Fruit fly (Drosophila melanogaster) whole organism, embryonic: ENCODE data around the gene CG13601.

Experiments
- Atf6 ChIP-seq: fragments of 200-800 bp; sonication (Bioruptor generic); IDR thresholded peaks from 2 replicates; pipeline ENCODE4 v1.3.6; 2022; ENCODE audit warnings: missing biosample characterization, missing genetic modification characterization
- BEAF-32 ChIP-seq: fragments of 200-800 bp; sonication (Bioruptor generic); optimal IDR thresholded peaks from 3 replicates; lab custom pipeline; 2017; ENCODE audit warnings: missing biosample characterization, missing genetic modification characterization, mild to moderate bottlenecking, moderate library complexity, missing genetic modification reagents
- CG10366 ChIP-seq: fragments of 200-800 bp; sonication (Bioruptor generic); IDR thresholded peaks from 2 replicates; pipeline ENCODE4 v1.3.6; 2022; ENCODE audit warnings: missing biosample characterization, missing genetic modification characterization
- CG10959 ChIP-seq: fragments of 200-800 bp; sonication (Bioruptor generic); IDR thresholded peaks from 2 replicates; pipeline ENCODE4 v1.3.6; 2022; ENCODE audit warnings: missing biosample characterization, missing genetic modification characterization
- CG10979 ChIP-seq: fragments of 200-800 bp; sonication (Bioruptor generic); optimal IDR thresholded peaks from 2 replicates; lab custom pipeline; 2018; ENCODE audit warnings: missing biosample characterization, mild to moderate bottlenecking, missing genetic modification characterization, moderate library complexity
- CG11696 ChIP-seq: fragments of 200-800 bp; sonication (Bioruptor generic); IDR thresholded peaks from 2 replicates; pipeline ENCODE4 v1.3.6; 2022; ENCODE audit warnings: missing biosample characterization, missing genetic modification characterization
- CG12071 ChIP-seq: fragments of 200-800 bp; sonication (Bioruptor generic); optimal IDR thresholded peaks from 3 replicates; lab custom pipeline; 2018; ENCODE audit warnings: missing biosample characterization, mild to moderate bottlenecking, missing genetic modification characterization
- CG14014 ChIP-seq: fragments of 200-800 bp; sonication (Bioruptor generic); IDR thresholded peaks from 2 replicates; pipeline ENCODE4 v1.3.6; 2022; ENCODE audit warnings: missing biosample characterization, missing genetic modification characterization
- CG15011 ChIP-seq: fragments of 200-800 bp; sonication (Bioruptor generic); optimal IDR thresholded peaks from 3 replicates; lab custom pipeline; 2018; ENCODE audit warnings: missing biosample characterization, mild to moderate bottlenecking, missing genetic modification characterization
- CG17328 ChIP-seq: fragments of 200-800 bp; sonication (Bioruptor generic); IDR thresholded peaks from 2 replicates; pipeline ENCODE4 v1.3.6; 2022; ENCODE audit warnings: missing biosample characterization, missing genetic modification characterization
- CG30431 ChIP-seq: fragments of 200-800 bp; sonication (Bioruptor generic); optimal IDR thresholded peaks from 2 replicates; lab custom pipeline; 2017; ENCODE audit warnings: missing biosample characterization, missing genetic modification characterization
- CG3065 ChIP-seq: fragments of 200-800 bp; sonication (Bioruptor generic); optimal IDR thresholded peaks from 2 replicates; lab custom pipeline; 2016; ENCODE audit warnings: missing biosample characterization, missing genetic modification characterization
- CG32532 ChIP-seq: fragments of 200-800 bp; sonication (Bioruptor generic); IDR thresholded peaks from 2 replicates; pipeline ENCODE4 v1.3.6; 2022; ENCODE audit warnings: missing biosample characterization, missing genetic modification characterization
- CG5180 ChIP-seq: fragments of 200-800 bp; sonication (Bioruptor generic); optimal IDR thresholded peaks from 3 replicates; lab custom pipeline; 2017; ENCODE audit warnings: missing biosample characterization, missing genetic modification characterization, mild to moderate bottlenecking, moderate library complexity, missing genetic modification reagents
- CG6813 ChIP-seq: fragments of 200-800 bp; sonication (Bioruptor generic); optimal IDR thresholded peaks from 2 replicates; lab custom pipeline; 2017; ENCODE audit warnings: missing biosample characterization, missing genetic modification characterization, mild to moderate bottlenecking, moderate library complexity, missing genetic modification reagents
- CG7271 ChIP-seq: fragments of 200-800 bp; sonication (Bioruptor generic); optimal IDR thresholded peaks from 2 replicates; lab custom pipeline; 2018; ENCODE audit warnings: missing biosample characterization, mild to moderate bottlenecking, missing genetic modification characterization, moderate library complexity
- CG7786 ChIP-seq: fragments of 200-800 bp; sonication (Bioruptor generic); optimal IDR thresholded peaks from 2 replicates; lab custom pipeline; 2016; ENCODE audit warnings: missing biosample characterization, missing genetic modification characterization
- CTCF ChIP-seq: fragments of 200-800 bp; sonication (Bioruptor generic); optimal IDR thresholded peaks from 2 replicates; lab custom pipeline; 2017; ENCODE audit warnings: missing biosample characterization, mild to moderate bottlenecking, missing genetic modification characterization, moderate library complexity
- Dek ChIP-seq: fragments of 200-800 bp; sonication (Bioruptor generic); optimal IDR thresholded peaks from 3 replicates; lab custom pipeline; 2019; ENCODE audit warnings: missing biosample characterization, mild to moderate bottlenecking, missing genetic modification characterization, moderate library complexity
- HmgZ ChIP-seq: fragments of 200-800 bp; sonication (Bioruptor generic); optimal IDR thresholded peaks from 2 replicates; lab custom pipeline; 2018; ENCODE audit warnings: missing biosample characterization, mild to moderate bottlenecking, missing genetic modification characterization
- Hr3 ChIP-seq: fragments of 200-800 bp; sonication (Bioruptor generic); optimal IDR thresholded peaks from 3 replicates; lab custom pipeline; 2016; ENCODE audit warnings: missing biosample characterization, missing genetic modification characterization
- Lim3 ChIP-seq: fragments of 200-800 bp; sonication (Bioruptor generic); IDR thresholded peaks from 2 replicates; pipeline ENCODE4 v1.3.6; 2022; ENCODE audit warnings: missing biosample characterization, missing genetic modification characterization
- Mes4 ChIP-seq: fragments of 200-800 bp; sonication (Bioruptor generic); optimal IDR thresholded peaks from 2 replicates; lab custom pipeline; 2016; ENCODE audit warnings: missing biosample characterization, missing genetic modification characterization
- Mrtf ChIP-seq: fragments of 200-800 bp; sonication (Bioruptor generic); IDR thresholded peaks from 3 replicates; pipeline ENCODE4 v1.3.6; 2022; ENCODE audit warnings: missing biosample characterization, missing genetic modification characterization
- Nf-YB ChIP-seq: fragments of 200-800 bp; sonication (Bioruptor generic); optimal IDR thresholded peaks from 3 replicates; lab custom pipeline; 2019; ENCODE audit warnings: missing biosample characterization, mild to moderate bottlenecking, missing genetic modification characterization, moderate library complexity
- Optix ChIP-seq: fragments of 200-800 bp; sonication (Bioruptor generic); IDR thresholded peaks from 3 replicates; pipeline ENCODE4 v1.3.6; 2022; ENCODE audit warnings: missing biosample characterization, missing genetic modification characterization
- Pdp1 ChIP-seq, 2 experiments: fragments of 200-800 bp; sonication (Bioruptor generic); optimal IDR thresholded peaks; 3 replicates each; lab custom pipeline; 2016; ENCODE audit warnings: missing biosample characterization in 2 of 2, missing genetic modification characterization in 2 of 2, mild to moderate bottlenecking in 1 of 2, moderate library complexity in 1 of 2
- Sox100B ChIP-seq: fragments of 200-800 bp; sonication (Bioruptor generic); optimal IDR thresholded peaks from 3 replicates; lab custom pipeline; 2018; ENCODE audit warnings: missing biosample characterization, mild to moderate bottlenecking, missing genetic modification characterization
- Spps ChIP-seq: fragments of 200-800 bp; sonication (Bioruptor generic); optimal IDR thresholded peaks from 2 replicates; lab custom pipeline; 2018; ENCODE audit warnings: missing biosample characterization, mild to moderate bottlenecking, missing genetic modification characterization
- TFAM ChIP-seq: fragments of 200-800 bp; sonication (Bioruptor generic); optimal IDR thresholded peaks from 2 replicates; lab custom pipeline; 2017; ENCODE audit warnings: missing biosample characterization, missing genetic modification characterization, inconsistent platforms
- bab2 ChIP-seq: fragments of 200-800 bp; sonication (Bioruptor generic); optimal IDR thresholded peaks from 2 replicates; lab custom pipeline; 2016; ENCODE audit warnings: missing biosample characterization, missing genetic modification characterization
- cg ChIP-seq: fragments of 200-800 bp; sonication (Bioruptor generic); optimal IDR thresholded peaks from 3 replicates; lab custom pipeline; 2019; ENCODE audit warnings: missing biosample characterization, mild to moderate bottlenecking, missing genetic modification characterization, moderate library complexity
- dpn ChIP-seq, 2 experiments: fragments of 200-800 bp; sonication (Bioruptor generic); optimal IDR thresholded peaks; 3 replicates each; lab custom pipeline; 2016; ENCODE audit warnings: missing biosample characterization in 2 of 2, missing genetic modification characterization in 2 of 2
- ftz-f1 ChIP-seq: fragments of 200-800 bp; sonication (Bioruptor generic); optimal IDR thresholded peaks from 2 replicates; lab custom pipeline; 2016; ENCODE audit warnings: missing biosample characterization, missing genetic modification characterization
- gcm ChIP-seq: fragments of 200-800 bp; sonication (Bioruptor generic); optimal IDR thresholded peaks from 2 replicates; lab custom pipeline; 2019; ENCODE audit warnings: missing biosample characterization, mild to moderate bottlenecking, missing genetic modification characterization, moderate library complexity
- gfzf ChIP-seq: fragments of 200-800 bp; sonication (Bioruptor generic); optimal IDR thresholded peaks from 2 replicates; lab custom pipeline; 2016; ENCODE audit warnings: missing biosample characterization, mild to moderate bottlenecking, missing genetic modification characterization, moderate library complexity
- gsb-n ChIP-seq: fragments of 200-800 bp; sonication (Bioruptor generic); optimal IDR thresholded peaks from 3 replicates; lab custom pipeline; 2018; ENCODE audit warnings: missing biosample characterization, mild to moderate bottlenecking, missing genetic modification characterization
- gt ChIP-seq: fragments of 200-800 bp; sonication (Bioruptor generic); IDR thresholded peaks from 2 replicates; pipeline ENCODE4 v1.3.6; 2022; ENCODE audit warnings: missing biosample characterization, missing genetic modification characterization
- kni ChIP-seq: fragments of 200-800 bp; sonication (Bioruptor generic); optimal IDR thresholded peaks from 3 replicates; lab custom pipeline; 2017; ENCODE audit warnings: mild to moderate bottlenecking, missing biosample characterization, missing genetic modification reagents, missing genetic modification characterization
- lilli ChIP-seq: fragments of 200-800 bp; sonication (Bioruptor generic); optimal IDR thresholded peaks from 3 replicates; lab custom pipeline; 2016; ENCODE audit warnings: missing biosample characterization, missing genetic modification characterization
- lmd ChIP-seq: fragments of 200-800 bp; sonication (Bioruptor generic); IDR thresholded peaks from 2 replicates; pipeline ENCODE4 v1.3.6; 2022; ENCODE audit warnings: missing biosample characterization, missing genetic modification characterization
- pum ChIP-seq: fragments of 200-800 bp; sonication (Bioruptor generic); optimal IDR thresholded peaks from 2 replicates; lab custom pipeline; 2016; ENCODE audit warnings: missing biosample characterization, missing genetic modification characterization
- row ChIP-seq: fragments of 200-800 bp; sonication (Bioruptor generic); IDR thresholded peaks from 3 replicates; pipeline ENCODE4 v1.3.6; 2022; ENCODE audit warnings: missing biosample characterization, missing genetic modification characterization
- sisA ChIP-seq: fragments of 200-800 bp; sonication (Bioruptor generic); IDR thresholded peaks from 2 replicates; pipeline ENCODE4 v1.3.6; 2022; ENCODE audit warnings: missing biosample characterization, missing genetic modification characterization
- so ChIP-seq: fragments of 200-800 bp; sonication (Bioruptor generic); IDR thresholded peaks from 3 replicates; pipeline ENCODE4 v1.3.6; 2022; ENCODE audit warnings: missing biosample characterization, missing genetic modification characterization
- tgo ChIP-seq: fragments of 200-800 bp; sonication (Bioruptor generic); IDR thresholded peaks from 3 replicates; pipeline ENCODE4 v1.3.6; 2022; ENCODE audit warnings: missing biosample characterization, missing genetic modification characterization
- tll ChIP-seq, 2 experiments: fragments of 200-800 bp in 1 of 2; fragments of >200 bp in 1 of 2; sonication (Bioruptor generic) in 1 of 2; optimal IDR thresholded peaks; 2 replicates each; lab custom pipeline; 2017 to 2019; ENCODE audit warnings: missing biosample characterization in 2 of 2, missing genetic modification characterization in 2 of 2, mild to moderate bottlenecking in 1 of 2, moderate library complexity in 1 of 2
- twi ChIP-seq: fragments of 200-800 bp; optimal IDR thresholded peaks from 2 replicates; lab custom pipeline; 2019; ENCODE audit warnings: missing biosample characterization, mild to moderate bottlenecking, missing genetic modification characterization, moderate library complexity
- vnd ChIP-seq: fragments of 200-800 bp; sonication (Bioruptor generic); IDR thresholded peaks from 3 replicates; pipeline ENCODE4 v1.3.6; 2022; ENCODE audit warnings: missing biosample characterization, missing genetic modification characterization; ENCODE audit not compliant: partially characterized antibody

The CG13601 gene

DNA sequence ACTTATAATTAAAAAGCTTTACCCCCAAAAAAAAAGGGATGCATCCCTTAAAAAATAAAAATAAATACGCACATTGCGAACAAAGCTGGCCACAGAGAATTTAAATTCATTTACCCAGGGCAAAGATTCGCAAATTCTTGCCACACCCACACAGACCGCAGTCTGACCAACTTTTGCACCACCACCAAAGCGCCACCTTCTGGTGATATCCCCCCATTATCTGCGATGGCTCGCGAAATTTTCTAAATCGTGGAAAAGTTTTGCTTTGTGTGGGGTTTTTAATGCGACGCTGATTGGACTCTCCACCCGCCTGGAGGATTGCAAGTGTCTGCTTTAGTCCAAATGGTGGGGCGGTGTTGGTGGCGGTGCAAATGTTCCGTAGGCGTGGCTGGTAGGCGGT is 27.3 kb downstream of the CG13601 start:
- peak; percentile 81 for TF ChIP-seq CTCF
- TF ChIP-seq dpn (GFP tag; optimal IDR thresholded peaks at IDR 0.05; lab: Kevin White, UChicago), result no peak
- peak; percentile 60 for TF ChIP-seq CG10979 (tag; lab: Kevin White, UChicago)

DNA sequence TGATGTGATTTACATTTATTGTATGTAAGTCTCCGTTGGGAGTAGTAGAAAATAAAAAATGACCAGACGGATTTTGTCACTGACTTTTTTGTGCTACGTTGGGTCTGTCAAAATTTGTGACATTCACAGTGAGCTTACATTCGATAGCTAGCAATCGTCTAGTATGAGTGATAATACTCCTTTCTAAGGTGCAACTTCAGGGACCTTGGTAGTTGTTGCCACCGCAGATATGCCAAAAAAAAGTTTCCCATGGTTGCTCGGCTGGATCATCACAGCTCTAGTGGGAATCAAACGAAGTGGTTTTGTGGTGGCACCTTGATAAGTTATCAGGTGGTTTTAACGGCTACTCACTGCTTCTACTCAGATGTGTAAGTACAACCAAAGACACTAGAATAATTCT is 34.0 kb downstream of the CG13601 start, which contains the start of gene tbrd-1:
Gene tbrd-1, minus strand, starts transcription at position 101 of the 400 bp plus-strand sequence.
- TF ChIP-seq pum, result no peak
- no peak for TF ChIP-seq tgo (GFP tag; lab: Robert Waterston, UW)
- TF ChIP-seq CG32532 (GFP tag; lab: Robert Waterston, UW), result no peak
- TF ChIP-seq Pdp1 (GFP tag; optimal IDR thresholded peaks at IDR 0.05; lab: Kevin White, UChicago), result no peak
- no peak for TF ChIP-seq lmd (GFP tag; lab: Robert Waterston, UW)
- TF ChIP-seq, all 482 proteins: peak for 0

DNA sequence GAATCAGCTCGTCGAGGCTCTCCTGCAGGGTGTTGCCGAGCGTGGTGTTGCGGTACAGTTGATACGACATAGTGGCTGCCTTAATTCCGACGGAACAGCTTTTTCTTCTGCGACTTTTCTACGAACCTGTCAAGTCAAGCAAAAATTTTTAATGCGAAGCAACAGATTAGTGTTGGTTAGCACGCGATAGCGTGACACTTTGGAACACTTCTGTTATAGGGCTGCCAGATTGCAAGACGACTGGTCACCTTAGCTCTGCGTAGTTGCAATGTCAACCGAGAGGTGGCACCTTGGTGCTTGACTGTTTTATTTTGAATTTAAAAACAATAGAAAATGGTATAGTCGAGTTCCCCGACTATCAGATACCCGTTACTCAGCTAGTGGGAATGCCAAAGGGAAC is 36.5 kb downstream of the CG13601 start, which contains the start of gene TfIIA-S:
Gene TfIIA-S, minus strand, starts transcription at position 175 of the 400 bp plus-strand sequence.
- TF ChIP-seq CG5180 (GFP tag; lab: Kevin White, UChicago) (no peak), HmgZ (peak; percentile 95), kni (GFP tag; lab: Kevin White, UChicago) (peak; percentile 58), CG30431 (GFP tag; lab: Kevin White, UChicago) (peak; percentile 32), Nf-YB (GFP tag; lab: Kevin White, UChicago) (peak; percentile 24), CG15011 (GFP tag; lab: Kevin White, UChicago) (no peak), CG7786 (peak; percentile 86), Dek (tag; lab: Kevin White, UChicago) (peak; percentile 50), CG11696 (GFP tag; lab: Robert Waterston, UW) (no peak), cg (GFP tag; lab: Kevin White, UChicago) (no peak), bab2 (GFP tag; lab: Kevin White, UChicago) (peak; percentile 75), row (no peak), tll (GFP tag; optimal IDR thresholded peaks at IDR 0.05; lab: Kevin White, UChicago) (no peak), CG10366 (GFP tag; lab: Robert Waterston, UW) (no peak), Lim3 (no peak), CG7271 (no peak), CG3065 (GFP tag; lab: Kevin White, UChicago) (peak; percentile 30), Mrtf (GFP tag; lab: Robert Waterston, UW) (no peak), sisA (no peak), vnd (GFP tag; lab: Robert Waterston, UW) (no peak), CG12071 (GFP tag; lab: Kevin White, UChicago) (peak; percentile 21), TFAM (GFP tag; lab: Kevin White, UChicago) (no peak), ftz-f1 (GFP tag; lab: Kevin White, UChicago) (peak; percentile 90), gt (GFP tag; lab: Robert Waterston, UW) (no peak), gfzf (GFP tag; lab: Kevin White, UChicago) (peak; percentile 67), Atf6 (no peak), CG14014 (GFP tag; lab: Robert Waterston, UW) (no peak), CG17328 (GFP tag; lab: Robert Waterston, UW) (no peak), Hr3 (GFP tag; lab: Kevin White, UChicago) (peak; percentile 69), BEAF-32 (peak; percentile 69), twi (tag; lab: Kevin White, UChicago) (peak; percentile 3), lilli (GFP tag; lab: Kevin White, UChicago) (peak; percentile 89), so (GFP tag; lab: Robert Waterston, UW) (no peak), Optix (GFP tag; lab: Robert Waterston, UW) (no peak), Mes4 (GFP tag; lab: Kevin White, UChicago) (peak; percentile 65), gsb-n (peak; percentile 45), gcm (GFP tag; lab: Kevin White, UChicago) (no peak), CG10959 (GFP tag; lab: Robert Waterston, UW) (no peak), CG6813 (GFP tag; lab: Kevin White, UChicago) (no peak), Spps (tag; lab: Kevin White, UChicago) (no peak), Sox100B (GFP tag; lab: Kevin White, UChicago) (no peak)
